Fruit fly (Drosophila melanogaster) whole organism, embryonic: ENCODE results near the gene CNMaR.

ENCODE experiments used
- Atf6 ChIP-seq: fragments of 200-800 bp; sonication (Bioruptor generic); IDR thresholded peaks from 2 replicates; pipeline ENCODE4 v1.3.6; 2022; ENCODE audit warnings: missing biosample characterization, missing genetic modification characterization
- CG11247 ChIP-seq: fragments of 200-800 bp; sonication (Bioruptor generic); IDR thresholded peaks from 2 replicates; pipeline ENCODE4 v1.3.6; 2022; ENCODE audit warnings: missing biosample characterization, missing genetic modification characterization
- CG12769 ChIP-seq: fragments of 200-800 bp; sonication (Bioruptor generic); optimal IDR thresholded peaks from 2 replicates; lab custom pipeline; 2019; ENCODE audit warnings: missing biosample characterization, mild to moderate bottlenecking, missing genetic modification characterization, moderate library complexity
- CG13287 ChIP-seq: fragments of 200-800 bp; sonication (Bioruptor generic); IDR thresholded peaks from 2 replicates; pipeline ENCODE4 v1.3.6; 2022; ENCODE audit warnings: missing biosample characterization, missing genetic modification characterization; ENCODE audit not compliant: partially characterized antibody
- CG13775 ChIP-seq: fragments of 200-800 bp; sonication (Bioruptor generic); optimal IDR thresholded peaks from 3 replicates; lab custom pipeline; 2017; ENCODE audit warnings: missing biosample characterization, mild to moderate bottlenecking, missing genetic modification characterization
- CG18476 ChIP-seq: fragments of 200-800 bp; sonication (Bioruptor generic); optimal IDR thresholded peaks from 2 replicates; lab custom pipeline; 2016; ENCODE audit warnings: missing biosample characterization, mild to moderate bottlenecking, missing genetic modification characterization
- CG18619 ChIP-seq: fragments of 200-800 bp; sonication (Bioruptor generic); optimal IDR thresholded peaks from 3 replicates; lab custom pipeline; 2017; ENCODE audit warnings: missing biosample characterization, mild to moderate bottlenecking, missing genetic modification characterization
- CG3163 ChIP-seq: fragments of 200-800 bp; sonication (Bioruptor generic); optimal IDR thresholded peaks from 3 replicates; lab custom pipeline; 2016; ENCODE audit warnings: missing biosample characterization, missing genetic modification characterization
- CG4328 ChIP-seq: fragments of 200-800 bp; sonication (Bioruptor generic); optimal IDR thresholded peaks from 3 replicates; lab custom pipeline; 2017; ENCODE audit warnings: missing biosample characterization, missing genetic modification reagents, missing genetic modification characterization
- CG4404 ChIP-seq: fragments of 200-800 bp; sonication (Bioruptor generic); IDR thresholded peaks from 2 replicates; pipeline ENCODE4 v1.3.6; 2022; ENCODE audit warnings: missing biosample characterization, missing genetic modification characterization
- CG4617 ChIP-seq: fragments of 200-800 bp; sonication (Bioruptor generic); optimal IDR thresholded peaks from 3 replicates; lab custom pipeline; 2016; ENCODE audit warnings: missing biosample characterization, missing genetic modification characterization, borderline replicate concordance
- CG4707 ChIP-seq: fragments of 200-800 bp; sonication (Bioruptor generic); optimal IDR thresholded peaks from 2 replicates; lab custom pipeline; 2018; ENCODE audit warnings: missing biosample characterization, mild to moderate bottlenecking, missing genetic modification characterization, moderate library complexity
- CG4854 ChIP-seq: fragments of 200-800 bp; sonication (Bioruptor generic); optimal IDR thresholded peaks from 2 replicates; lab custom pipeline; 2016; ENCODE audit warnings: missing biosample characterization, missing genetic modification characterization, inconsistent platforms
- CG6813 ChIP-seq: fragments of 200-800 bp; sonication (Bioruptor generic); optimal IDR thresholded peaks from 2 replicates; lab custom pipeline; 2017; ENCODE audit warnings: missing biosample characterization, missing genetic modification characterization, mild to moderate bottlenecking, moderate library complexity, missing genetic modification reagents
- CG6854 ChIP-seq: fragments of 200-800 bp; sonication (Bioruptor generic); optimal IDR thresholded peaks from 3 replicates; lab custom pipeline; 2017; ENCODE audit warnings: missing biosample characterization, mild to moderate bottlenecking, missing genetic modification characterization
- CG7372 ChIP-seq: fragments of 200-800 bp; sonication (Bioruptor generic); IDR thresholded peaks from 2 replicates; pipeline ENCODE4 v1.3.6; 2022; ENCODE audit warnings: missing biosample characterization, missing genetic modification characterization
- CG8944 ChIP-seq: fragments of 200-800 bp; sonication (Bioruptor generic); optimal IDR thresholded peaks from 3 replicates; lab custom pipeline; 2016; ENCODE audit warnings: missing biosample characterization, missing genetic modification characterization
- CG9437 ChIP-seq: fragments of 200-800 bp; sonication (Bioruptor generic); optimal IDR thresholded peaks from 2 replicates; lab custom pipeline; 2018; ENCODE audit warnings: missing biosample characterization, mild to moderate bottlenecking, missing genetic modification characterization
- CG9609 ChIP-seq: fragments of 200-800 bp; sonication (Bioruptor generic); optimal IDR thresholded peaks from 3 replicates; lab custom pipeline; 2016; ENCODE audit warnings: missing biosample characterization, missing genetic modification characterization
- Dad ChIP-seq: fragments of 200-800 bp; sonication (Bioruptor generic); optimal IDR thresholded peaks from 3 replicates; lab custom pipeline; 2016; ENCODE audit warnings: missing biosample characterization, missing genetic modification characterization
- Dip3 ChIP-seq: fragments of 200-800 bp; sonication (Bioruptor generic); optimal IDR thresholded peaks from 3 replicates; lab custom pipeline; 2016; ENCODE audit warnings: missing biosample characterization, missing genetic modification characterization
- Fer1 ChIP-seq: fragments of 200-800 bp; sonication (Bioruptor generic); optimal IDR thresholded peaks from 2 replicates; lab custom pipeline; 2017; ENCODE audit warnings: missing biosample characterization, mild to moderate bottlenecking, missing genetic modification characterization
- HLH54F ChIP-seq: fragments of 200-800 bp; sonication (Bioruptor generic); optimal IDR thresholded peaks from 3 replicates; lab custom pipeline; 2016; ENCODE audit warnings: missing biosample characterization, missing genetic modification characterization
- HmgD ChIP-seq: fragments of 200-800 bp; sonication (Bioruptor generic); optimal IDR thresholded peaks from 3 replicates; lab custom pipeline; 2016; ENCODE audit warnings: missing biosample characterization, missing genetic modification characterization
- Jarid2 ChIP-seq: fragments of 200-800 bp; sonication (Bioruptor generic); optimal IDR thresholded peaks from 3 replicates; lab custom pipeline; 2017; ENCODE audit warnings: mild to moderate bottlenecking, missing biosample characterization, missing genetic modification reagents, missing genetic modification characterization
- Med ChIP-seq: fragments of 200-800 bp; sonication (Bioruptor generic); peaks from one replicate; lab custom pipeline; 2016; ENCODE audit warnings: missing biosample characterization, missing genetic modification characterization, mild to moderate bottlenecking, inconsistent platforms, moderate library complexity
- NfI ChIP-seq: fragments of 200-800 bp; sonication (Bioruptor generic); optimal IDR thresholded peaks from 3 replicates; lab custom pipeline; 2018; ENCODE audit warnings: missing biosample characterization, mild to moderate bottlenecking, missing genetic modification characterization, moderate library complexity
- Ptx1 ChIP-seq: fragments of 200-800 bp; sonication (Bioruptor generic); IDR thresholded peaks from 2 replicates; pipeline ENCODE4 v1.3.6; 2022; ENCODE audit warnings: missing biosample characterization, missing genetic modification characterization
- Trl ChIP-seq, 3 experiments: fragments of >200 bp in 2 of 3; fragments of 200-800 bp in 1 of 3; sonication (Bioruptor generic) in 1 of 3; optimal IDR thresholded peaks; 2 replicates in 1 of 3; 3 replicates in 2 of 3; lab custom pipeline; 2016 to 2017; ENCODE audit warnings: missing biosample characterization in 1 of 3, missing genetic modification characterization in 1 of 3
- cas ChIP-seq: fragments of 200-800 bp; sonication (Bioruptor generic); IDR thresholded peaks from 2 replicates; pipeline ENCODE4 v1.3.6; 2022; ENCODE audit warnings: missing biosample characterization, missing genetic modification characterization
- cg ChIP-seq: fragments of 200-800 bp; sonication (Bioruptor generic); optimal IDR thresholded peaks from 3 replicates; lab custom pipeline; 2019; ENCODE audit warnings: missing biosample characterization, mild to moderate bottlenecking, missing genetic modification characterization, moderate library complexity
- chinmo ChIP-seq: fragments of 200-800 bp; sonication (Bioruptor generic); IDR thresholded peaks from 4 replicates; pipeline ENCODE4 v1.3.6; 2022; ENCODE audit warnings: missing biosample characterization, missing genetic modification characterization; ENCODE audit not compliant: partially characterized antibody
- crp ChIP-seq, 2 experiments: fragments of 200-800 bp; sonication (Bioruptor generic); optimal IDR thresholded peaks; 2 replicates in 1 of 2; 3 replicates in 1 of 2; lab custom pipeline; 2017; ENCODE audit warnings: missing biosample characterization in 2 of 2, missing genetic modification characterization in 2 of 2, mild to moderate bottlenecking in 1 of 2, moderate library complexity in 1 of 2
- danr ChIP-seq: fragments of 200-800 bp; sonication (Bioruptor generic); IDR thresholded peaks from 2 replicates; pipeline ENCODE4 v1.3.6; 2022; ENCODE audit warnings: missing biosample characterization, missing genetic modification characterization
- ewg ChIP-seq: fragments of 200-800 bp; sonication (Bioruptor generic); optimal IDR thresholded peaks from 3 replicates; lab custom pipeline; 2017; ENCODE audit warnings: mild to moderate bottlenecking, missing biosample characterization, missing genetic modification reagents, missing genetic modification characterization
- gem ChIP-seq: fragments of 200-800 bp; sonication (Bioruptor generic); optimal IDR thresholded peaks from 2 replicates; lab custom pipeline; 2019; ENCODE audit warnings: missing biosample characterization, mild to moderate bottlenecking, missing genetic modification characterization, moderate library complexity
- gfzf ChIP-seq: fragments of 200-800 bp; sonication (Bioruptor generic); optimal IDR thresholded peaks from 2 replicates; lab custom pipeline; 2016; ENCODE audit warnings: missing biosample characterization, mild to moderate bottlenecking, missing genetic modification characterization, moderate library complexity
- insv ChIP-seq, 2 experiments: fragments of 200-800 bp; sonication (Bioruptor generic); optimal IDR thresholded peaks; 3 replicates each; lab custom pipeline; 2016 to 2018; ENCODE audit warnings: missing biosample characterization in 2 of 2, missing genetic modification characterization in 2 of 2
- mirr ChIP-seq: fragments of 200-800 bp; sonication (Bioruptor generic); optimal IDR thresholded peaks from 3 replicates; lab custom pipeline; 2018; ENCODE audit warnings: missing biosample characterization, mild to moderate bottlenecking, missing genetic modification characterization
- nmo ChIP-seq: fragments of 200-800 bp; sonication (Bioruptor generic); optimal IDR thresholded peaks from 2 replicates; lab custom pipeline; 2018; ENCODE audit warnings: missing biosample characterization, mild to moderate bottlenecking, missing genetic modification characterization, moderate library complexity
- pho ChIP-seq: fragments of 200-800 bp; sonication (Bioruptor generic); optimal IDR thresholded peaks from 2 replicates; lab custom pipeline; 2016; ENCODE audit warnings: missing biosample characterization, missing genetic modification characterization
- ro ChIP-seq: fragments of 200-800 bp; sonication (Bioruptor generic); IDR thresholded peaks from 2 replicates; pipeline ENCODE4 v1.3.6; 2022; ENCODE audit warnings: missing biosample characterization, missing genetic modification characterization
- seq ChIP-seq: fragments of 200-800 bp; sonication (Bioruptor generic); IDR thresholded peaks from 2 replicates; pipeline ENCODE4 v1.3.6; 2022; ENCODE audit warnings: missing biosample characterization, missing genetic modification characterization
- sr ChIP-seq: fragments of 200-800 bp; sonication (Bioruptor generic); IDR thresholded peaks from 3 replicates; pipeline ENCODE4 v1.3.6; 2022; ENCODE audit warnings: missing biosample characterization, missing genetic modification characterization
- tx ChIP-seq: fragments of 200-800 bp; sonication (Bioruptor generic); optimal IDR thresholded peaks from 2 replicates; lab custom pipeline; 2016; ENCODE audit warnings: missing biosample characterization, missing genetic modification characterization
- wek ChIP-seq: fragments of 200-800 bp; sonication (Bioruptor generic); optimal IDR thresholded peaks from 3 replicates; lab custom pipeline; 2018; ENCODE audit warnings: missing biosample characterization, mild to moderate bottlenecking, missing genetic modification characterization, moderate library complexity
- yki ChIP-seq: fragments of >200 bp; optimal IDR thresholded peaks from 3 replicates; lab custom pipeline; 2018
- zfh1 ChIP-seq: fragments of 200-800 bp; sonication (Bioruptor generic); IDR thresholded peaks from 3 replicates; pipeline ENCODE4 v1.3.6; 2022; ENCODE audit warnings: missing biosample characterization, missing genetic modification characterization

Gene CNMaR

dm6 chr3L:9694867-9695236 is 50.9 kb downstream of the CNMaR start (continued):
- TF ChIP-seq HmgD (no peak), CG4707 (GFP tag; lab: Kevin White, UChicago) (no peak), CG18476 (no peak), CG13775 (GFP tag; lab: Kevin White, UChicago) (no peak), ro (GFP tag; lab: Robert Waterston, UW) (no peak), CG4617 (GFP tag; lab: Kevin White, UChicago) (no peak), CG13287 (no peak), CG4404 (GFP tag; lab: Robert Waterston, UW) (no peak), gem (tag; lab: Kevin White, UChicago) (peak; percentile 4), wek (GFP tag; lab: Kevin White, UChicago) (no peak), CG18619 (GFP tag; lab: Kevin White, UChicago) (no peak), Ptx1 (GFP tag; lab: Robert Waterston, UW) (no peak), Jarid2 (no peak), Fer1 (GFP tag; lab: Kevin White, UChicago) (no peak), gfzf (GFP tag; lab: Kevin White, UChicago) (no peak), CG4328 (GFP tag; lab: Kevin White, UChicago) (no peak), danr (GFP tag; lab: Robert Waterston, UW) (no peak), cas (GFP tag; lab: Robert Waterston, UW) (no peak)

dm6 chr3L:9695242-9695641 is 51.3 kb downstream of the CNMaR start:
- TF ChIP-seq mirr (peak; percentile 15), pho (no peak), insv (GFP tag; optimal IDR thresholded peaks at IDR 0.05; lab: Kevin White, UChicago) (no peak), CG13287 (peak; percentile 38), HLH54F (GFP tag; lab: Kevin White, UChicago) (no peak), CG9609 (no peak), Trl (optimal IDR thresholded peaks at IDR 0.05; lab: Kevin White, UChicago) (peak; percentile 73 to 89), Trl (GFP tag; optimal IDR thresholded peaks at IDR 0.05; lab: Kevin White, UChicago) (no peak), CG9437 (GFP tag; lab: Kevin White, UChicago) (no peak), CG3163 (GFP tag; lab: Kevin White, UChicago) (peak; percentile 73), CG8944 (GFP tag; lab: Kevin White, UChicago) (no peak), CG12769 (tag; lab: Kevin White, UChicago) (peak; percentile 8), CG4854 (GFP tag; lab: Kevin White, UChicago) (no peak), Med (GFP tag; lab: Kevin White, UChicago) (no peak), CG7372 (GFP tag; lab: Robert Waterston, UW) (peak; percentile 77), seq (GFP tag; lab: Robert Waterston, UW) (0 out of 2 replicates have a peak, but pooled peaks have one; percentile 17), Atf6 (no peak), NfI (GFP tag; lab: Kevin White, UChicago) (no peak), chinmo (peak; percentile 66; the same call in 3 of the 4 replicates), tx (GFP tag; lab: Kevin White, UChicago) (no peak), nmo (no peak), cg (GFP tag; lab: Kevin White, UChicago) (peak; percentile 71), CG6854 (GFP tag; lab: Kevin White, UChicago) (no peak), yki (lab: Kevin White, UChicago) (peak; percentile 28), zfh1 (GFP tag; lab: Robert Waterston, UW) (0 out of 3 replicates have a peak, but pooled peaks have one; percentile 5), CG11247 (GFP tag; lab: Robert Waterston, UW) (no peak), sr (GFP tag; lab: Robert Waterston, UW) (0 out of 3 replicates have a peak, but pooled peaks have one; percentile 38), Dip3 (GFP tag; lab: Kevin White, UChicago) (no peak), Dad (GFP tag; lab: Kevin White, UChicago) (no peak), CG6813 (GFP tag; lab: Kevin White, UChicago) (no peak), ewg (GFP tag; lab: Kevin White, UChicago) (peak; percentile 29), crp (GFP tag; optimal IDR thresholded peaks at IDR 0.05; lab: Kevin White, UChicago) (peak in 1 of 2 experiments; percentile 34)
